Worm (Caenorhabditis elegans) whole organism, L4 larva: ENCODE data around the gene F32D8.4.

Experiments used
- F37D6.2 ChIP-seq: sonication (generic microtip); optimal IDR thresholded peaks from 2 replicates; lab custom pipeline; 2016; ENCODE audit warnings: mild to moderate bottlenecking, missing genetic modification characterization, missing compliant biosample characterization
- F49E8.2 ChIP-seq: sonication (generic microtip); optimal IDR thresholded peaks from 2 replicates; lab custom pipeline; 2016; ENCODE audit warnings: missing compliant biosample characterization, mild to moderate bottlenecking, missing genetic modification characterization, borderline replicate concordance
- R02D3.7 ChIP-seq: fragments of 150-350 bp; sonication (generic microtip); optimal IDR thresholded peaks from 3 replicates; lab custom pipeline; 2014; ENCODE audit warnings: missing biosample characterization, missing genetic modification characterization
- T20F7.1 ChIP-seq: fragments of 200-800 bp; sonication (Bioruptor generic); optimal IDR thresholded peaks from 2 replicates; lab custom pipeline; 2018; ENCODE audit warnings: mild to moderate bottlenecking, missing genetic modification characterization, missing compliant biosample characterization
- Y5F2A.4 ChIP-seq: fragments of 200-800 bp; sonication (Bioruptor generic); optimal IDR thresholded peaks from 2 replicates; lab custom pipeline; 2018; ENCODE audit warnings: mild to moderate bottlenecking, missing genetic modification characterization, missing compliant biosample characterization
- Y75B8A.6 ChIP-seq: fragments of 200-800 bp; sonication (Bioruptor generic); IDR thresholded peaks from 2 replicates; pipeline ENCODE4 v1.3.6; 2022; ENCODE audit warnings: missing genetic modification reagents, missing genetic modification characterization, missing compliant biosample characterization
- ZK546.5 ChIP-seq, 2 experiments: sonication (generic microtip); optimal IDR thresholded peaks; 2 replicates each; lab custom pipeline; 2017; ENCODE audit warnings: missing biosample characterization in 2 of 2, missing genetic modification characterization in 2 of 2
- aha-1 ChIP-seq: fragments of 150-350 bp; peaks from one replicate; lab custom pipeline; 2014; ENCODE audit warnings: missing biosample characterization, missing genetic modification characterization
- attf-4 ChIP-seq: sonication (generic microtip); optimal IDR thresholded peaks from 3 replicates; lab custom pipeline; 2017; ENCODE audit warnings: missing biosample characterization, missing genetic modification characterization
- ceh-20 ChIP-seq: fragments of 200-800 bp; sonication (Bioruptor generic); IDR thresholded peaks from 2 replicates; pipeline ENCODE4 v1.3.6; 2022; ENCODE audit warnings: missing genetic modification reagents, missing genetic modification characterization, missing compliant biosample characterization
- ceh-28 ChIP-seq: fragments of 150-350 bp; optimal IDR thresholded peaks from 2 replicates; lab custom pipeline; 2014; ENCODE audit warnings: missing biosample characterization, missing genetic modification reagents, missing genetic modification characterization
- ceh-32 ChIP-seq: sonication (generic microtip); optimal IDR thresholded peaks from 2 replicates; lab custom pipeline; 2016; ENCODE audit warnings: mild to moderate bottlenecking, missing genetic modification characterization, missing compliant biosample characterization; ENCODE audit not compliant: poor library complexity
- ceh-44 ChIP-seq: fragments of 200-800 bp; sonication (Bioruptor generic); IDR thresholded peaks from 2 replicates; pipeline ENCODE4 v1.3.6; 2022; ENCODE audit warnings: missing genetic modification reagents, missing genetic modification characterization, missing compliant biosample characterization
- ceh-62 ChIP-seq: sonication (generic microtip); optimal IDR thresholded peaks from 2 replicates; lab custom pipeline; 2017; ENCODE audit warnings: missing biosample characterization, missing genetic modification characterization
- cey-2 ChIP-seq: sonication (generic microtip); optimal IDR thresholded peaks from 3 replicates; lab custom pipeline; 2017; ENCODE audit warnings: missing genetic modification characterization, mild to moderate bottlenecking, missing compliant biosample characterization, antibody characterized with exemption, borderline replicate concordance; ENCODE audit not compliant: insufficient read depth
- ctbp-1 ChIP-seq: fragments of 200-800 bp; sonication (Bioruptor generic); IDR thresholded peaks from 2 replicates; pipeline ENCODE4 v1.3.6; 2022; ENCODE audit warnings: missing genetic modification reagents, missing genetic modification characterization, missing compliant biosample characterization
- daf-12 ChIP-seq: fragments of 150-350 bp; optimal IDR thresholded peaks from 2 replicates; lab custom pipeline; 2014; ENCODE audit warnings: missing biosample characterization, missing genetic modification reagents, missing genetic modification characterization
- daf-16 ChIP-seq, 3 experiments: sonication (generic microtip); optimal IDR thresholded peaks; 2 replicates each; lab custom pipeline; 2016 to 2017; ENCODE audit warnings: missing genetic modification characterization in 3 of 3, missing genetic modification reagents in 3 of 3, mild to moderate bottlenecking in 2 of 3, missing compliant biosample characterization in 2 of 3, missing biosample characterization in 1 of 3, moderate library complexity in 1 of 3
- daf-8 ChIP-seq: fragments of 200-800 bp; sonication (Bioruptor generic); IDR thresholded peaks from 2 replicates; pipeline ENCODE4 v1.3.6; 2022; ENCODE audit warnings: missing genetic modification characterization, missing compliant biosample characterization
- dmd-8 ChIP-seq: fragments of 200-800 bp; sonication (Bioruptor generic); IDR thresholded peaks from 2 replicates; pipeline ENCODE4 v1.3.6; 2022; ENCODE audit warnings: missing genetic modification characterization, missing compliant biosample characterization
- dpl-1 ChIP-seq: fragments of 150-350 bp; optimal IDR thresholded peaks from 2 replicates; lab custom pipeline; 2014; ENCODE audit warnings: missing biosample characterization, missing genetic modification reagents, missing genetic modification characterization
- dve-1 ChIP-seq: sonication (generic microtip); optimal IDR thresholded peaks from 2 replicates; lab custom pipeline; 2017; ENCODE audit warnings: antibody characterized with exemption, mild to moderate bottlenecking, missing genetic modification characterization, missing compliant biosample characterization; ENCODE audit not compliant: insufficient read depth
- fkh-10 ChIP-seq: fragments of 150-350 bp; optimal IDR thresholded peaks from 2 replicates; lab custom pipeline; 2014; ENCODE audit warnings: missing biosample characterization, missing genetic modification reagents, missing genetic modification characterization
- fos-1 ChIP-seq: fragments of 150-350 bp; optimal IDR thresholded peaks from 2 replicates; lab custom pipeline; 2014; ENCODE audit warnings: missing biosample characterization, missing genetic modification characterization
- hif-1 ChIP-seq, 2 experiments: sonication (generic microtip); optimal IDR thresholded peaks; 2 replicates each; lab custom pipeline; 2016 to 2017; ENCODE audit warnings: missing compliant biosample characterization in 2 of 2, missing genetic modification characterization in 2 of 2, missing genetic modification reagents in 2 of 2, missing genotype in 2 of 2, mild to moderate bottlenecking in 1 of 2
- hlh-30 ChIP-seq: sonication (generic microtip); optimal IDR thresholded peaks from 2 replicates; lab custom pipeline; 2017; ENCODE audit warnings: antibody characterized with exemption, mild to moderate bottlenecking, missing genetic modification characterization, missing compliant biosample characterization; ENCODE audit not compliant: insufficient read depth
- lin-15B ChIP-seq: fragments of 150-350 bp; sonication (generic microtip); optimal IDR thresholded peaks from 3 replicates; lab custom pipeline; 2014; ENCODE audit warnings: missing biosample characterization, missing genetic modification characterization
- lin-39 ChIP-seq: fragments of 150-350 bp; optimal IDR thresholded peaks from 2 replicates; lab custom pipeline; 2014; ENCODE audit warnings: missing biosample characterization, missing genetic modification reagents, missing genetic modification characterization
- madf-5 ChIP-seq, 2 experiments: fragments of 200-800 bp; sonication (Bioruptor generic); IDR thresholded peaks; 2 replicates each; pipeline ENCODE4 v1.3.6; 2022; ENCODE audit warnings: missing compliant biosample characterization in 2 of 2, missing genetic modification characterization in 2 of 2
- madf-9 ChIP-seq: fragments of 200-800 bp; sonication (Bioruptor generic); conservative IDR thresholded peaks from 2 replicates; pipeline ENCODE4 v1.3.6; 2022; ENCODE audit warnings: missing genetic modification reagents, missing genetic modification characterization, missing compliant biosample characterization
- mdl-1 ChIP-seq, 2 experiments: fragments of 150-350 bp in 1 of 2; sonication (generic microtip) in 1 of 2; optimal IDR thresholded peaks; 2 replicates each; lab custom pipeline; 2014 to 2017; ENCODE audit warnings: missing biosample characterization in 2 of 2, missing genetic modification characterization in 2 of 2
- mes-2 ChIP-seq: sonication (generic microtip); optimal IDR thresholded peaks from 2 replicates; lab custom pipeline; 2016; ENCODE audit warnings: missing genotype, mild to moderate bottlenecking, missing genetic modification characterization, missing compliant biosample characterization; ENCODE audit not compliant: poor library complexity, severe bottlenecking
- mxl-2 ChIP-seq: fragments of 200-800 bp; sonication (Bioruptor generic); conservative IDR thresholded peaks from 2 replicates; pipeline ENCODE4 v1.3.6; 2022; ENCODE audit warnings: missing genetic modification reagents, missing genetic modification characterization, missing compliant biosample characterization
- mxl-3 ChIP-seq: fragments of 200-800 bp; sonication (Bioruptor generic); optimal IDR thresholded peaks from 2 replicates; lab custom pipeline; 2018; ENCODE audit warnings: mild to moderate bottlenecking, missing genetic modification characterization, missing compliant biosample characterization
- nhr-102 ChIP-seq: sonication (generic microtip); optimal IDR thresholded peaks from 2 replicates; lab custom pipeline; 2016; ENCODE audit warnings: mild to moderate bottlenecking, missing genetic modification characterization, moderate library complexity, missing compliant biosample characterization
- nhr-237 ChIP-seq: sonication (generic microtip); optimal IDR thresholded peaks from 2 replicates; lab custom pipeline; 2017; ENCODE audit warnings: missing biosample characterization, missing genetic modification characterization
- nhr-42 ChIP-seq: fragments of 200-800 bp; sonication (Bioruptor generic); IDR thresholded peaks from 2 replicates; pipeline ENCODE4 v1.3.6; 2022; ENCODE audit warnings: missing genetic modification characterization, missing compliant biosample characterization
- nhr-48 ChIP-seq: sonication (generic microtip); optimal IDR thresholded peaks from 2 replicates; lab custom pipeline; 2016; ENCODE audit warnings: mild to moderate bottlenecking, missing genetic modification characterization, missing compliant biosample characterization
- nhr-6 ChIP-seq: fragments of 150-350 bp; optimal IDR thresholded peaks from 2 replicates; lab custom pipeline; 2014; ENCODE audit warnings: missing biosample characterization, missing genetic modification characterization
- nhr-76 ChIP-seq: fragments of 150-350 bp; optimal IDR thresholded peaks from 2 replicates; lab custom pipeline; 2014; ENCODE audit warnings: missing biosample characterization, missing genetic modification characterization
- php-3 ChIP-seq: fragments of 200-800 bp; sonication (Bioruptor generic); IDR thresholded peaks from 2 replicates; pipeline ENCODE4 v1.3.6; 2022; ENCODE audit warnings: missing genetic modification reagents, missing genetic modification characterization, missing compliant biosample characterization
- unc-130 ChIP-seq: sonication (generic microtip); optimal IDR thresholded peaks from 2 replicates; lab custom pipeline; 2016; ENCODE audit warnings: missing genetic modification reagents, missing genetic modification characterization, missing compliant biosample characterization
- unc-62 ChIP-seq, 3 experiments: fragments of 150-350 bp in 1 of 3; sonication (generic microtip); optimal IDR thresholded peaks in 2 of 3; peaks in 1 of 3; 1 replicate in 1 of 3; 2 replicates in 2 of 3; lab custom pipeline; 2014 to 2017; ENCODE audit warnings: missing biosample characterization in 3 of 3, missing genetic modification characterization in 3 of 3, missing genetic modification reagents in 3 of 3, missing genotype in 1 of 3
- zip-11 ChIP-seq: fragments of 200-800 bp; sonication (Bioruptor generic); IDR thresholded peaks from 2 replicates; pipeline ENCODE4 v1.3.6; 2022; ENCODE audit warnings: missing genetic modification characterization, missing compliant biosample characterization
- zip-2 ChIP-seq: fragments of 150-350 bp; optimal IDR thresholded peaks from 2 replicates; lab custom pipeline; 2014; ENCODE audit warnings: missing biosample characterization, missing genetic modification characterization

Gene F32D8.4

ce11 chrV:10940571-10940991, 47.2 kb upstream of the F32D8.4 start (continued):
- TF ChIP-seq ceh-62 (tag; lab: Kevin White, UChicago) (no peak), cey-2 (tag; lab: Kevin White, UChicago) (peak; percentile 51), nhr-102 (tag; lab: Kevin White, UChicago) (peak; percentile 82), nhr-6 (peak; percentile 8), T20F7.1 (GFP tag; lab: Kevin White, UChicago) (peak; percentile 28), mxl-3 (GFP tag; lab: Kevin White, UChicago) (peak; percentile 75), daf-12 (tag; lab: Kevin White, UChicago) (no peak), dpl-1 (GFP tag; lab: Kevin White, UChicago) (peak; percentile 36), lin-15B (tag; lab: Kevin White, UChicago) (no peak), Y5F2A.4 (GFP tag; lab: Kevin White, UChicago) (no peak), Y75B8A.6 (GFP tag; lab: Robert Waterston, UW) (no peak), fkh-10 (GFP tag; lab: Kevin White, UChicago) (no peak), nhr-76 (no peak), aha-1 (peak; percentile 49), ceh-28 (tag; lab: Kevin White, UChicago) (no peak), madf-9 (GFP tag; lab: Robert Waterston, UW) (no peak), nhr-42 (GFP tag; lab: Robert Waterston, UW) (no peak)

ce11 chrV:10939990-10940570, 46.7 kb upstream of the F32D8.4 start:
- TF ChIP-seq mxl-2 (GFP tag; lab: Robert Waterston, UW) (peak; percentile 96), ceh-20 (GFP tag; lab: Robert Waterston, UW) (peak; percentile 32; the same call in 1 of the 2 replicates), dve-1 (tag; lab: Kevin White, UChicago) (peak; percentile 46), unc-62 (GFP tag; optimal IDR thresholded peaks at IDR 0.05 in 1 of 2; lab: Kevin White, UChicago) (peak in 1 of 2 experiments; percentile 44), unc-62 (tag; optimal IDR thresholded peaks at IDR 0.05; lab: Kevin White, UChicago) (no peak), hlh-30 (peak; percentile 80), aha-1 (peak; percentile 72), php-3 (GFP tag; lab: Robert Waterston, UW) (peak; percentile 84), ceh-62 (tag; lab: Kevin White, UChicago) (no peak), F37D6.2 (tag; lab: Kevin White, UChicago) (no peak)

ce11 chrV:10938739-10939138, 45.4 kb upstream of the F32D8.4 start, which contains the start of gene F17C11.11:
Gene F17C11.11, minus strand, starts transcription at chrV:10938817.
- TF ChIP-seq nhr-237 (tag; lab: Kevin White, UChicago) (no peak), dve-1 (tag; lab: Kevin White, UChicago) (peak; percentile 88), R02D3.7 (tag; lab: Kevin White, UChicago) (no peak), cey-2 (tag; lab: Kevin White, UChicago) (peak; percentile 43), T20F7.1 (GFP tag; lab: Kevin White, UChicago) (no peak), zip-2 (tag; lab: Kevin White, UChicago) (peak; percentile 96), dmd-8 (GFP tag; lab: Robert Waterston, UW) (no peak), F49E8.2 (no peak), hif-1 (tag; optimal IDR thresholded peaks at IDR 0.05; lab: Kevin White, UChicago) (peak in 1 of 2 experiments; percentile 6), madf-5 (GFP tag; IDR thresholded peaks at IDR 0.05; lab: Robert Waterston, UW) (no peak), lin-39 (no peak), zip-11 (GFP tag; lab: Robert Waterston, UW) (no peak), mdl-1 (tag; optimal IDR thresholded peaks at IDR 0.05; lab: Kevin White, UChicago) (peak in 1 of 2 experiments; percentile 44), daf-16 (GFP tag; optimal IDR thresholded peaks at IDR 0.05; lab: Kevin White, UChicago) (no peak), daf-16 (tag; optimal IDR thresholded peaks at IDR 0.05; lab: Kevin White, UChicago) (peak; percentile 77), nhr-48 (peak; percentile 24), nhr-6 (peak; percentile 36), daf-8 (GFP tag; lab: Robert Waterston, UW) (no peak), mxl-3 (GFP tag; lab: Kevin White, UChicago) (peak; percentile 35), ctbp-1 (GFP tag; lab: Robert Waterston, UW) (no peak), fos-1 (tag; lab: Kevin White, UChicago) (no peak), unc-130 (GFP tag; lab: Kevin White, UChicago) (no peak), attf-4 (tag; lab: Kevin White, UChicago) (no peak), mes-2 (tag; lab: Kevin White, UChicago) (no peak), ZK546.5 (tag; optimal IDR thresholded peaks at IDR 0.05; lab: Kevin White, UChicago) (no peak), ceh-44 (GFP tag; lab: Robert Waterston, UW) (no peak), ceh-32 (no peak)
